Fruit fly (Drosophila melanogaster) whole organism, embryonic: ENCODE measurements around the gene ImpE1.

Experiments used
- ATbp ChIP-seq: fragments of 200-800 bp; sonication (Bioruptor generic); optimal IDR thresholded peaks from 2 replicates; lab custom pipeline; 2017; ENCODE audit warnings: missing biosample characterization, mild to moderate bottlenecking, missing genetic modification characterization, missing genetic modification reagents
- Aef1 ChIP-seq: fragments of 200-800 bp; sonication (Bioruptor generic); IDR thresholded peaks from 3 replicates; pipeline ENCODE4 v1.3.6; 2022; ENCODE audit warnings: missing biosample characterization, missing genetic modification characterization
- Antp ChIP-seq: fragments of 200-800 bp; sonication (Bioruptor generic); optimal IDR thresholded peaks from 3 replicates; lab custom pipeline; 2016; ENCODE audit warnings: missing biosample characterization, missing genetic modification characterization
- B-H1 ChIP-seq: fragments of 200-800 bp; sonication (Bioruptor generic); IDR thresholded peaks from 3 replicates; pipeline ENCODE4 v1.3.6; 2022; ENCODE audit warnings: missing biosample characterization, missing genetic modification characterization
- CG10267 ChIP-seq: fragments of 200-800 bp; sonication (Bioruptor generic); optimal IDR thresholded peaks from 2 replicates; lab custom pipeline; 2018; ENCODE audit warnings: missing biosample characterization, mild to moderate bottlenecking, missing genetic modification characterization, moderate library complexity
- CG12071 ChIP-seq: fragments of 200-800 bp; sonication (Bioruptor generic); optimal IDR thresholded peaks from 3 replicates; lab custom pipeline; 2018; ENCODE audit warnings: missing biosample characterization, mild to moderate bottlenecking, missing genetic modification characterization
- CG12104 ChIP-seq: fragments of 200-800 bp; sonication (Bioruptor generic); optimal IDR thresholded peaks from 3 replicates; lab custom pipeline; 2016; ENCODE audit warnings: missing biosample characterization, missing genetic modification characterization
- CG12744 ChIP-seq: fragments of 200-800 bp; sonication (Bioruptor generic); optimal IDR thresholded peaks from 2 replicates; lab custom pipeline; 2016; ENCODE audit warnings: missing biosample characterization, missing genetic modification characterization
- CG13123 ChIP-seq: fragments of 200-800 bp; sonication (Bioruptor generic); optimal IDR thresholded peaks from 2 replicates; lab custom pipeline; 2016; ENCODE audit warnings: missing biosample characterization, missing genetic modification characterization
- CG13894 ChIP-seq: fragments of 200-800 bp; sonication (Bioruptor generic); optimal IDR thresholded peaks from 3 replicates; lab custom pipeline; 2018; ENCODE audit warnings: missing biosample characterization, mild to moderate bottlenecking, missing genetic modification characterization, moderate library complexity
- CG15011 ChIP-seq: fragments of 200-800 bp; sonication (Bioruptor generic); optimal IDR thresholded peaks from 3 replicates; lab custom pipeline; 2018; ENCODE audit warnings: missing biosample characterization, mild to moderate bottlenecking, missing genetic modification characterization
- CG1529 ChIP-seq: fragments of 200-800 bp; sonication (Bioruptor generic); optimal IDR thresholded peaks from 3 replicates; lab custom pipeline; 2018; ENCODE audit warnings: missing biosample characterization, missing genetic modification characterization
- CG15514 ChIP-seq: fragments of 200-800 bp; sonication (Bioruptor generic); optimal IDR thresholded peaks from 3 replicates; lab custom pipeline; 2017; ENCODE audit warnings: missing biosample characterization, missing genetic modification characterization, mild to moderate bottlenecking, moderate library complexity, missing genetic modification reagents
- CG1792 ChIP-seq: fragments of 200-800 bp; sonication (Bioruptor generic); optimal IDR thresholded peaks from 2 replicates; lab custom pipeline; 2016; ENCODE audit warnings: missing biosample characterization, missing genetic modification characterization
- CG18599 ChIP-seq: fragments of 200-800 bp; sonication (Bioruptor generic); optimal IDR thresholded peaks from 3 replicates; lab custom pipeline; 2017; ENCODE audit warnings: missing biosample characterization, missing genetic modification characterization, mild to moderate bottlenecking, moderate library complexity, missing genetic modification reagents
- CG30403 ChIP-seq: fragments of 200-800 bp; sonication (Bioruptor generic); optimal IDR thresholded peaks from 3 replicates; lab custom pipeline; 2016; ENCODE audit warnings: missing biosample characterization, missing genetic modification characterization
- CG31365 ChIP-seq: fragments of 200-800 bp; sonication (Bioruptor generic); optimal IDR thresholded peaks from 2 replicates; lab custom pipeline; 2018; ENCODE audit warnings: missing biosample characterization, mild to moderate bottlenecking, missing genetic modification characterization
- CG34376 ChIP-seq: fragments of 200-800 bp; sonication (Bioruptor generic); optimal IDR thresholded peaks from 2 replicates; lab custom pipeline; 2018; ENCODE audit warnings: missing biosample characterization, mild to moderate bottlenecking, missing genetic modification characterization
- CG43689 ChIP-seq: fragments of 200-800 bp; sonication (Bioruptor generic); IDR thresholded peaks from 2 replicates; pipeline ENCODE4 v1.3.6; 2022; ENCODE audit warnings: missing biosample characterization, missing genetic modification characterization
- CG6654 ChIP-seq: fragments of 200-800 bp; sonication (Bioruptor generic); optimal IDR thresholded peaks from 2 replicates; lab custom pipeline; 2017; ENCODE audit warnings: missing biosample characterization, mild to moderate bottlenecking, missing genetic modification characterization
- CG7271 ChIP-seq: fragments of 200-800 bp; sonication (Bioruptor generic); optimal IDR thresholded peaks from 2 replicates; lab custom pipeline; 2018; ENCODE audit warnings: missing biosample characterization, mild to moderate bottlenecking, missing genetic modification characterization, moderate library complexity
- CG9727 ChIP-seq: fragments of 200-800 bp; sonication (Bioruptor generic); optimal IDR thresholded peaks from 3 replicates; lab custom pipeline; 2017; ENCODE audit warnings: missing biosample characterization, mild to moderate bottlenecking, missing genetic modification characterization
- E2f2 ChIP-seq: fragments of 200-800 bp; sonication (Bioruptor generic); IDR thresholded peaks from 2 replicates; pipeline ENCODE4 v1.3.6; 2022; ENCODE audit warnings: missing biosample characterization, missing genetic modification characterization
- Fer2 ChIP-seq: fragments of 200-800 bp; sonication (Bioruptor generic); optimal IDR thresholded peaks from 2 replicates; lab custom pipeline; 2018; ENCODE audit warnings: missing biosample characterization, mild to moderate bottlenecking, missing genetic modification characterization, moderate library complexity
- HLH3B ChIP-seq: fragments of 200-800 bp; sonication (Bioruptor generic); IDR thresholded peaks from 2 replicates; pipeline ENCODE4 v1.3.6; 2022; ENCODE audit warnings: missing biosample characterization, missing genetic modification characterization
- Lhr ChIP-seq: fragments of 200-800 bp; sonication (Bioruptor generic); optimal IDR thresholded peaks from 3 replicates; lab custom pipeline; 2017; ENCODE audit warnings: mild to moderate bottlenecking, missing biosample characterization, missing genetic modification reagents, missing genetic modification characterization
- MESR4 ChIP-seq: fragments of 200-800 bp; sonication (Bioruptor generic); optimal IDR thresholded peaks from 2 replicates; lab custom pipeline; 2018; ENCODE audit warnings: missing biosample characterization, mild to moderate bottlenecking, missing genetic modification characterization, moderate library complexity
- Mad ChIP-seq: fragments of 200-800 bp; sonication (Bioruptor generic); optimal IDR thresholded peaks from 2 replicates; lab custom pipeline; 2016; ENCODE audit warnings: missing biosample characterization, missing genetic modification characterization
- Opbp ChIP-seq: fragments of 200-800 bp; sonication (Bioruptor generic); IDR thresholded peaks from 3 replicates; pipeline ENCODE4 v1.3.6; 2022; ENCODE audit warnings: missing biosample characterization, missing genetic modification characterization; ENCODE audit not compliant: partially characterized antibody
- Optix ChIP-seq: fragments of 200-800 bp; sonication (Bioruptor generic); IDR thresholded peaks from 3 replicates; pipeline ENCODE4 v1.3.6; 2022; ENCODE audit warnings: missing biosample characterization, missing genetic modification characterization
- Rfx ChIP-seq: fragments of 200-800 bp; sonication (Bioruptor generic); IDR thresholded peaks from 2 replicates; pipeline ENCODE4 v1.3.6; 2022; ENCODE audit warnings: missing biosample characterization, missing genetic modification characterization
- Stat92E ChIP-seq, 3 experiments: fragments of >200 bp in 2 of 3; fragments of 200-800 bp in 1 of 3; sonication (Bioruptor generic) in 1 of 3; optimal IDR thresholded peaks; 2 replicates each; lab custom pipeline; 2017 to 2019; ENCODE audit warnings: missing biosample characterization in 3 of 3, missing genetic modification characterization in 3 of 3, mild to moderate bottlenecking in 1 of 3, moderate library complexity in 1 of 3
- Taf1 ChIP-seq: fragments of 200-800 bp; sonication (Bioruptor generic); IDR thresholded peaks from 2 replicates; pipeline ENCODE4 v1.3.6; 2022; ENCODE audit warnings: missing biosample characterization, missing genetic modification characterization
- bcd ChIP-seq: fragments of 200-800 bp; sonication (Bioruptor generic); optimal IDR thresholded peaks from 2 replicates; lab custom pipeline; 2017; ENCODE audit warnings: missing biosample characterization, mild to moderate bottlenecking, missing genetic modification characterization
- chinmo ChIP-seq: fragments of 200-800 bp; sonication (Bioruptor generic); IDR thresholded peaks from 4 replicates; pipeline ENCODE4 v1.3.6; 2022; ENCODE audit warnings: missing biosample characterization, missing genetic modification characterization; ENCODE audit not compliant: partially characterized antibody
- chm ChIP-seq: fragments of 200-800 bp; sonication (Bioruptor generic); IDR thresholded peaks from 2 replicates; pipeline ENCODE4 v1.3.6; 2022; ENCODE audit warnings: missing biosample characterization, missing genetic modification characterization
- disco-r ChIP-seq: fragments of 200-800 bp; sonication (Bioruptor generic); optimal IDR thresholded peaks from 2 replicates; lab custom pipeline; 2016; ENCODE audit warnings: missing biosample characterization, missing genetic modification characterization
- esg ChIP-seq: fragments of 200-800 bp; sonication (Bioruptor generic); conservative IDR thresholded peaks from 2 replicates; pipeline ENCODE4 v1.3.6; 2022; ENCODE audit warnings: missing biosample characterization, missing genetic modification characterization
- inv ChIP-seq: fragments of 200-800 bp; sonication (Bioruptor generic); IDR thresholded peaks from 2 replicates; pipeline ENCODE4 v1.3.6; 2022; ENCODE audit warnings: missing biosample characterization, missing genetic modification characterization; ENCODE audit not compliant: partially characterized antibody
- jigr1 ChIP-seq: fragments of 200-800 bp; sonication (Bioruptor generic); IDR thresholded peaks from 3 replicates; pipeline ENCODE4 v1.3.6; 2022; ENCODE audit warnings: missing biosample characterization, missing genetic modification characterization
- kah ChIP-seq: fragments of 200-800 bp; sonication (Bioruptor generic); optimal IDR thresholded peaks from 2 replicates; lab custom pipeline; 2018; ENCODE audit warnings: missing biosample characterization, mild to moderate bottlenecking, missing genetic modification characterization
- phol ChIP-seq: fragments of 200-800 bp; sonication (Bioruptor generic); optimal IDR thresholded peaks from 3 replicates; lab custom pipeline; 2018; ENCODE audit warnings: missing biosample characterization, mild to moderate bottlenecking, missing genetic modification characterization, moderate library complexity
- prd ChIP-seq, 3 experiments: fragments of >200 bp in 2 of 3; fragments of 200-800 bp in 1 of 3; sonication (Bioruptor generic) in 1 of 3; optimal IDR thresholded peaks in 2 of 3; IDR thresholded peaks in 1 of 3; 2 replicates in 2 of 3; 3 replicates in 1 of 3; pipeline versions ENCODE4 v1.3.6 to Lab custom; 2017 to 2022; ENCODE audit warnings: missing biosample characterization in 1 of 3, missing genetic modification characterization in 1 of 3
- salm ChIP-seq: fragments of 200-800 bp; sonication (Bioruptor generic); optimal IDR thresholded peaks from 2 replicates; lab custom pipeline; 2018; ENCODE audit warnings: missing biosample characterization, mild to moderate bottlenecking, missing genetic modification characterization
- sima ChIP-seq: fragments of 200-800 bp; sonication (Bioruptor generic); optimal IDR thresholded peaks from 2 replicates; lab custom pipeline; 2016; ENCODE audit warnings: missing biosample characterization, missing genetic modification characterization
- tio ChIP-seq: fragments of 200-800 bp; sonication (Bioruptor generic); optimal IDR thresholded peaks from 2 replicates; lab custom pipeline; 2017; ENCODE audit warnings: missing biosample characterization, missing genetic modification characterization, inconsistent platforms
- tll ChIP-seq, 2 experiments: fragments of 200-800 bp in 1 of 2; fragments of >200 bp in 1 of 2; sonication (Bioruptor generic) in 1 of 2; optimal IDR thresholded peaks; 2 replicates each; lab custom pipeline; 2017 to 2019; ENCODE audit warnings: missing biosample characterization in 2 of 2, missing genetic modification characterization in 2 of 2, mild to moderate bottlenecking in 1 of 2, moderate library complexity in 1 of 2
- tna ChIP-seq: fragments of 200-800 bp; sonication (Bioruptor generic); IDR thresholded peaks from 2 replicates; pipeline ENCODE4 v1.3.6; 2022; ENCODE audit warnings: missing biosample characterization, missing genetic modification characterization; ENCODE audit not compliant: partially characterized antibody
- toy ChIP-seq: fragments of 200-800 bp; sonication (Bioruptor generic); IDR thresholded peaks from 2 replicates; pipeline ENCODE4 v1.3.6; 2022; ENCODE audit warnings: missing biosample characterization, missing genetic modification characterization
- wek ChIP-seq: fragments of 200-800 bp; sonication (Bioruptor generic); optimal IDR thresholded peaks from 3 replicates; lab custom pipeline; 2018; ENCODE audit warnings: missing biosample characterization, mild to moderate bottlenecking, missing genetic modification characterization, moderate library complexity

The ImpE1 gene

dm6 chr3L:8411439-8411897 lies 39.3 kb downstream of the ImpE1 start, which contains the start of gene Exo70 (continued):
- TF ChIP-seq CG13894 (no peak), CG12104 (GFP tag; lab: Kevin White, UChicago) (no peak), Optix (GFP tag; lab: Robert Waterston, UW) (no peak), ATbp (GFP tag; lab: Kevin White, UChicago) (no peak), tna (GFP tag; lab: Robert Waterston, UW) (no peak), prd (optimal IDR thresholded peaks at IDR 0.05; lab: Kevin White, UChicago) (no peak), prd (GFP tag; IDR thresholded peaks at IDR 0.05; lab: Robert Waterston, UW) (no peak), chm (GFP tag; lab: Robert Waterston, UW) (no peak), Antp (GFP tag; lab: Kevin White, UChicago) (peak; percentile 13), CG12071 (GFP tag; lab: Kevin White, UChicago) (no peak), esg (no peak), bcd (GFP tag; lab: Kevin White, UChicago) (no peak), phol (tag; lab: Kevin White, UChicago) (peak; percentile 65), CG31365 (tag; lab: Kevin White, UChicago) (no peak), CG1529 (GFP tag; lab: Kevin White, UChicago) (no peak), Stat92E (GFP tag; optimal IDR thresholded peaks at IDR 0.05; lab: Kevin White, UChicago) (no peak), Mad (GFP tag; lab: Kevin White, UChicago) (no peak), CG7271 (no peak), CG34376 (GFP tag; lab: Kevin White, UChicago) (no peak), CG15011 (no peak), Aef1 (no peak), CG43689 (no peak), tio (GFP tag; lab: Kevin White, UChicago) (no peak), HLH3B (GFP tag; lab: Robert Waterston, UW) (no peak), jigr1 (GFP tag; lab: Robert Waterston, UW) (no peak), chinmo (GFP tag; lab: Robert Waterston, UW) (no peak), E2f2 (GFP tag; lab: Robert Waterston, UW) (peak; percentile 15; the same call in 1 of the 2 replicates), Lhr (GFP tag; lab: Kevin White, UChicago) (peak; percentile 31), CG30403 (GFP tag; lab: Kevin White, UChicago) (peak; percentile 32), wek (GFP tag; lab: Kevin White, UChicago) (no peak), B-H1 (GFP tag; lab: Robert Waterston, UW) (no peak), CG6654 (no peak), Opbp (GFP tag; lab: Robert Waterston, UW) (no peak; the same call in 2 of the 3 replicates), toy (GFP tag; lab: Robert Waterston, UW) (no peak), CG12744 (GFP tag; lab: Kevin White, UChicago) (no peak), CG10267 (tag; lab: Kevin White, UChicago) (peak; percentile 74), tll (GFP tag; optimal IDR thresholded peaks at IDR 0.05; lab: Kevin White, UChicago) (peak in 1 of 2 experiments; percentile 47), salm (peak; percentile 13), Taf1 (GFP tag; lab: Robert Waterston, UW) (no peak), CG9727 (GFP tag; lab: Kevin White, UChicago) (peak; percentile 4), sima (GFP tag; lab: Kevin White, UChicago) (no peak), MESR4 (no peak), disco-r (GFP tag; lab: Kevin White, UChicago) (no peak), CG18599 (no peak), inv (GFP tag; lab: Robert Waterston, UW) (no peak), Fer2 (tag; lab: Kevin White, UChicago) (no peak), CG13123 (GFP tag; lab: Kevin White, UChicago) (no peak), Rfx (GFP tag; lab: Robert Waterston, UW) (peak; percentile 64), CG15514 (GFP tag; lab: Kevin White, UChicago) (peak; percentile 43), CG1792 (no peak), kah (GFP tag; lab: Kevin White, UChicago) (peak; percentile 93)
